Worm (Caenorhabditis elegans) whole organism, midembryonic: ENCODE measurements around the gene rnp-2.

Source experiments
- cog-1 ChIP-seq: sonication (generic microtip); optimal IDR thresholded peaks from 2 replicates; lab custom pipeline; 2016; ENCODE audit warnings: missing genetic modification characterization, missing compliant biosample characterization
- flt-1 ChIP-seq: fragments of 200-800 bp; sonication (Bioruptor generic); IDR thresholded peaks from 2 replicates; pipeline ENCODE4 v1.3.6; 2022; ENCODE audit warnings: missing genetic modification characterization, missing compliant biosample characterization
- med-1 ChIP-seq: sonication (generic microtip); optimal IDR thresholded peaks from 2 replicates; lab custom pipeline; 2017; ENCODE audit warnings: missing genetic modification characterization, mild to moderate bottlenecking, missing compliant biosample characterization, antibody characterized with exemption, missing genetic modification reagents; ENCODE audit not compliant: insufficient read depth
- ref-1 ChIP-seq: fragments of 200-800 bp; sonication (Bioruptor generic); conservative IDR thresholded peaks from 2 replicates; pipeline ENCODE4 v1.3.6; 2022; ENCODE audit warnings: missing genetic modification reagents, missing genetic modification characterization, missing compliant biosample characterization
- tab-1 ChIP-seq: fragments of 200-800 bp; sonication (Bioruptor generic); IDR thresholded peaks from 2 replicates; pipeline ENCODE4 v1.3.6; 2022; ENCODE audit warnings: missing genetic modification characterization, missing compliant biosample characterization
- ztf-29 ChIP-seq: fragments of 200-800 bp; sonication (Bioruptor generic); IDR thresholded peaks from 2 replicates; pipeline ENCODE4 v1.3.6; 2022; ENCODE audit warnings: missing genetic modification reagents, missing genetic modification characterization, missing compliant biosample characterization

DNA sequence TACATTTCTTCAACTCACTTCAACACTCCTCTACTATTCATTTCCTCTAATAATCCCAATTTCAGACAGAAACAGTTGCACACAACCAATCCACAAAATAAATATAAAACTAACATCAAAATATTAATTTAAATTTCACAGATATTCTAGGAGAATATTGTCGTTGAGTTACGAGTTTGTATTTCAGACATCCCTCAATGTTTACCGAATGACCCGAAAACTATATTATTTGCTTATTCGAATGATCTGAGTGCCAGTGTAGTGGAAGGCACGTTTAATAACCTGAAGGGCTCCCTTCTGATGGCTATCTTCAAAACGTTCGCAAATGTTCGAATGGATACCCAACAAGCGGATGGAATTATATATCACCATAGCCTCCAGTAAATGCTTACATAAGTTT, 27.1 kb upstream of the rnp-2 start, which contains the start of gene R07C12.3:
- TF ChIP-seq flt-1 (GFP tag; lab: Robert Waterston, UW): no peak
- no peak for TF ChIP-seq med-1 (GFP tag; lab: Kevin White, UChicago)
- no peak for TF ChIP-seq ref-1 (GFP tag; lab: Robert Waterston, UW)
- TF ChIP-seq tab-1 (GFP tag; lab: Robert Waterston, UW): no peak
- no peak for TF ChIP-seq cog-1
- no peak for TF ChIP-seq ztf-29 (GFP tag; lab: Robert Waterston, UW)
